Worm (Caenorhabditis elegans) whole organism, L1 larva: ENCODE results near the gene F43C11.10.

Experiments
- dsc-1 ChIP-seq: sonication (generic microtip); optimal IDR thresholded peaks from 2 replicates; lab custom pipeline; 2016; ENCODE audit warnings: mild to moderate bottlenecking, missing genetic modification characterization, missing compliant biosample characterization
- efl-1 ChIP-seq, 4 experiments: fragments of 150-350 bp; optimal IDR thresholded peaks in 3 of 4; peaks in 1 of 4; 1 replicate in 1 of 4; 2 replicates in 3 of 4; lab custom pipeline; 2014; ENCODE audit warnings: missing biosample characterization in 2 of 4, missing genetic modification characterization in 2 of 4, missing genetic modification reagents in 2 of 4
- hlh-17 ChIP-seq: fragments of 200-800 bp; sonication (Bioruptor generic); optimal IDR thresholded peaks from 2 replicates; lab custom pipeline; 2018; ENCODE audit warnings: missing genetic modification characterization, mild to moderate bottlenecking, missing compliant biosample characterization, moderate library complexity, borderline replicate concordance
- lin-35 ChIP-seq, 2 experiments: fragments of 150-350 bp; optimal IDR thresholded peaks; 2 replicates each; lab custom pipeline; 2014; ENCODE audit warnings: missing biosample characterization in 2 of 2, missing genetic modification characterization in 2 of 2, missing genetic modification reagents in 2 of 2
- nhr-237 ChIP-seq: fragments of 150-350 bp; optimal IDR thresholded peaks from 2 replicates; lab custom pipeline; 2014; ENCODE audit warnings: missing biosample characterization, missing genetic modification characterization
- skn-1 ChIP-seq: fragments of 150-350 bp; optimal IDR thresholded peaks from 2 replicates; lab custom pipeline; 2014; ENCODE audit warnings: missing biosample characterization, missing genetic modification characterization
- tbx-2 ChIP-seq: sonication (generic microtip); optimal IDR thresholded peaks from 2 replicates; lab custom pipeline; 2016; ENCODE audit warnings: missing genetic modification characterization, missing compliant biosample characterization

ce11 chrII:2385495-2385894 is 33.0 kb upstream of the F43C11.10 start, which contains the start of gene F16G10.9:
- TF ChIP-seq nhr-237 (tag; lab: Kevin White, UChicago) (no peak), efl-1 (optimal IDR thresholded peaks at IDR 0.05; lab: Kevin White, UChicago) (no peak), efl-1 (GFP tag; optimal IDR thresholded peaks at IDR 0.05 in 1 of 2; lab: Kevin White, UChicago) (no peak), lin-35 (GFP tag; optimal IDR thresholded peaks at IDR 0.05; lab: Kevin White, UChicago) (no peak), skn-1 (no peak), tbx-2 (tag; lab: Kevin White, UChicago) (no peak), hlh-17 (GFP tag; lab: Kevin White, UChicago) (no peak), dsc-1 (tag; lab: Kevin White, UChicago) (no peak)
